Worm (Caenorhabditis elegans): ENCODE measurements around the gene faah-1.
A peak's percentile ranks its signal among the peaks of the same experiment; 100 is the strongest.

Gene faah-1

ce11 chrIV:8159087-8159486 is at the start of gene faah-1:
faah-1 (plus strand) TSS chrIV:8159387.
- TF ChIP-seq snpc-1.3 (tag; optimal IDR thresholded peaks at IDR 0.05; ENCODE audit: insufficient read depth) (no peak), nfya-2 (GFP tag; IDR thresholded peaks at IDR 0.05) (no peak), ztf-6 (GFP tag; IDR thresholded peaks at IDR 0.05) (no peak), nfya-1 (tag; optimal IDR thresholded peaks at IDR 0.05; ENCODE audit: borderline replicate concordance, insufficient read depth) (no peak)

ce11 chrIV:8112187-8112586 is 47.0 kb upstream of the faah-1 start, which contains the start of gene Y42H9AR.4:
Y42H9AR.4 (minus strand) TSS chrIV:8112218.
- TF ChIP-seq F23B12.7 (tag; optimal IDR thresholded peaks at IDR 0.05; ENCODE audit: insufficient read depth), result no peak
- peak; percentile 30 for TF ChIP-seq attf-5 (GFP tag; optimal IDR thresholded peaks at IDR 0.05)
- TF ChIP-seq him-1 (tag; optimal IDR thresholded peaks at IDR 0.05), result no peak
- TF ChIP-seq let-607 (tag; optimal IDR thresholded peaks at IDR 0.05), result peak in 1 of 2 experiments; percentile 12
- TF ChIP-seq ceh-40 (GFP tag; IDR thresholded peaks at IDR 0.05), result no peak
- TF ChIP-seq atf-7 (tag; optimal IDR thresholded peaks at IDR 0.05), result no peak
- no peak for TF ChIP-seq Y95B8A.8 (GFP tag; IDR thresholded peaks at IDR 0.05)
- peak; percentile 35; the same call in 1 of the 2 replicates for TF ChIP-seq madf-6 (GFP tag; IDR thresholded peaks at IDR 0.05)
- TF ChIP-seq Y53G8AR.9 (GFP tag; conservative IDR thresholded peaks at IDR 0.05), result 0 out of 2 replicates have a peak, but pooled peaks have one; percentile 30
- TF ChIP-seq ekl-4 (GFP tag; IDR thresholded peaks at IDR 0.05), result 0 out of 2 replicates have a peak, but pooled peaks have one; percentile 43
- TF ChIP-seq hmg-1.2 (GFP tag; IDR thresholded peaks at IDR 0.05), result peak; percentile 98
- TF ChIP-seq sea-2 (GFP tag; IDR thresholded peaks at IDR 0.05), result no peak
- TF ChIP-seq ztf-6 (GFP tag; IDR thresholded peaks at IDR 0.05), result no peak
- TF ChIP-seq nhr-80 (tag; optimal IDR thresholded peaks at IDR 0.05), result peak; percentile 12
- TF ChIP-seq pbrm-1 (GFP tag; IDR thresholded peaks at IDR 0.05), result no peak
- TF ChIP-seq sptf-2 (GFP tag; optimal IDR thresholded peaks at IDR 0.05), result no peak
- no peak for TF ChIP-seq mcd-1 (GFP tag; IDR thresholded peaks at IDR 0.05)
- TF ChIP-seq rcor-1 (GFP tag; IDR thresholded peaks at IDR 0.05), result 0 out of 2 replicates have a peak, but pooled peaks have one; percentile 17
- no peak for TF ChIP-seq Y56A3A.18 (GFP tag; IDR thresholded peaks at IDR 0.05)

- no peak for TF ChIP-seq Y67H2A.10 (GFP tag; conservative IDR thresholded peaks at IDR 0.05)
- no peak for TF ChIP-seq egl-44 (GFP tag; IDR thresholded peaks at IDR 0.05)
- TF ChIP-seq hlh-12 (tag; optimal IDR thresholded peaks at IDR 0.05), result no peak
- TF ChIP-seq egl-18 (GFP tag; IDR thresholded peaks at IDR 0.05), result no peak
- no peak for TF ChIP-seq lsl-1 (GFP tag; optimal IDR thresholded peaks at IDR 0.05)
- no peak for TF ChIP-seq nhr-120 (GFP tag; IDR thresholded peaks at IDR 0.05)
- TF ChIP-seq D2030.7 (GFP tag; IDR thresholded peaks at IDR 0.05), result no peak
- TF ChIP-seq madf-6 (GFP tag; IDR thresholded peaks at IDR 0.05), result no peak
- no peak for TF ChIP-seq madf-8 (GFP tag; conservative IDR thresholded peaks at IDR 0.05)
- TF ChIP-seq hrde-1 (tag; optimal IDR thresholded peaks at IDR 0.05; ENCODE audit: borderline replicate concordance), result no peak
- no peak for TF ChIP-seq pbrm-1 (GFP tag; IDR thresholded peaks at IDR 0.05)
- TF ChIP-seq unc-130 (GFP tag; optimal IDR thresholded peaks at IDR 0.05), result no peak
- TF ChIP-seq Y53G8AR.9 (GFP tag; conservative IDR thresholded peaks at IDR 0.05), result no peak
- TF ChIP-seq T07F8.4 (tag; optimal IDR thresholded peaks at IDR 0.05), result no peak
- no peak for TF ChIP-seq rpc-1 (optimal IDR thresholded peaks at IDR 0.05)
- no peak for TF ChIP-seq rpc-1 (tag; optimal IDR thresholded peaks at IDR 0.05)
- TF ChIP-seq attf-6 (GFP tag; IDR thresholded peaks at IDR 0.05), result no peak
- no peak for TF ChIP-seq ceh-40 (GFP tag; IDR thresholded peaks at IDR 0.05)
Observed at ce11 chrIV:8112646-8113045, 46.5 kb upstream of the faah-1 start.

All from whole organism, young adult.